Worm (Caenorhabditis elegans): ENCODE measurements around the gene acc-4.

ce11 chrIII:13461535-13461934 lies 22.4 kb downstream of the acc-4 start:
- TF ChIP-seq fkh-6 (tag; optimal IDR thresholded peaks at IDR 0.05) (no peak), hlh-6 (tag; optimal IDR thresholded peaks at IDR 0.05) (no peak), nfya-1 (tag; optimal IDR thresholded peaks at IDR 0.05) (no peak), madf-2 (tag; optimal IDR thresholded peaks at IDR 0.05) (no peak), pat-9 (tag; optimal IDR thresholded peaks at IDR 0.05) (no peak), pqm-1 (tag; optimal IDR thresholded peaks at IDR 0.05) (no peak), pha-4 (tag; optimal IDR thresholded peaks at IDR 0.05) (no peak), ceh-18 (tag; optimal IDR thresholded peaks at IDR 0.05) (no peak), nhr-11 (tag; optimal IDR thresholded peaks at IDR 0.05) (no peak), ceh-31 (tag; optimal IDR thresholded peaks at IDR 0.05) (no peak), tbx-2 (tag; optimal IDR thresholded peaks at IDR 0.05) (no peak)

Measured in whole organism, late embryonic.